Worm (Caenorhabditis elegans) whole organism, young adult: ENCODE data around the gene R02F11.2.

Source experiments
- C06A6.2 ChIP-seq: fragments of 200-800 bp; sonication (Bioruptor generic); conservative IDR thresholded peaks from 2 replicates; pipeline ENCODE4 v1.3.6; 2022; ENCODE audit warnings: missing genetic modification characterization, missing compliant biosample characterization
- F23B12.7 ChIP-seq: sonication (generic microtip); optimal IDR thresholded peaks from 2 replicates; lab custom pipeline; 2017; ENCODE audit warnings: missing genetic modification characterization, mild to moderate bottlenecking, missing compliant biosample characterization, antibody characterized with exemption, moderate library complexity; ENCODE audit not compliant: insufficient read depth
- F37B4.10 ChIP-seq: fragments of 200-800 bp; sonication (Bioruptor generic); IDR thresholded peaks from 2 replicates; pipeline ENCODE4 v1.3.6; 2022; ENCODE audit warnings: missing genetic modification characterization, missing compliant biosample characterization
- F57A8.1 ChIP-seq: fragments of 200-800 bp; sonication (Bioruptor generic); optimal IDR thresholded peaks from 2 replicates; lab custom pipeline; 2018; ENCODE audit warnings: mild to moderate bottlenecking, missing genetic modification characterization, moderate library complexity, missing compliant biosample characterization
- F57C9.4 ChIP-seq: sonication (generic microtip); optimal IDR thresholded peaks from 2 replicates; lab custom pipeline; 2017; ENCODE audit warnings: mild to moderate bottlenecking, missing genetic modification characterization, missing compliant biosample characterization
- K11D2.4 ChIP-seq: fragments of 200-800 bp; sonication (Bioruptor generic); IDR thresholded peaks from 2 replicates; pipeline ENCODE4 v1.3.6; 2022; ENCODE audit warnings: missing genetic modification reagents, missing genetic modification characterization, missing compliant biosample characterization
- Y53G8AR.9 ChIP-seq: fragments of 200-800 bp; sonication (Bioruptor generic); conservative IDR thresholded peaks from 2 replicates; pipeline ENCODE4 v1.3.6; 2022; ENCODE audit warnings: missing genetic modification reagents, missing genetic modification characterization, missing compliant biosample characterization
- Y56A3A.18 ChIP-seq: fragments of 200-800 bp; sonication (Bioruptor generic); IDR thresholded peaks from 2 replicates; pipeline ENCODE4 v1.3.6; 2022; ENCODE audit warnings: missing genetic modification reagents, missing genetic modification characterization, missing compliant biosample characterization
- aptf-2 ChIP-seq: fragments of 200-800 bp; sonication (Bioruptor generic); conservative IDR thresholded peaks from 2 replicates; pipeline ENCODE4 v1.3.6; 2022; ENCODE audit warnings: missing genetic modification reagents, missing genetic modification characterization, missing compliant biosample characterization
- aptf-3 ChIP-seq: fragments of 200-800 bp; sonication (Bioruptor generic); IDR thresholded peaks from 2 replicates; pipeline ENCODE4 v1.3.6; 2022; ENCODE audit warnings: missing genetic modification characterization, missing compliant biosample characterization
- atf-7 ChIP-seq: sonication (generic microtip); optimal IDR thresholded peaks from 2 replicates; lab custom pipeline; 2017; ENCODE audit warnings: mild to moderate bottlenecking, missing genetic modification characterization, missing compliant biosample characterization
- bed-1 ChIP-seq: fragments of 200-800 bp; sonication (Bioruptor generic); IDR thresholded peaks from 2 replicates; pipeline ENCODE4 v1.3.6; 2022; ENCODE audit warnings: missing genetic modification reagents, missing genetic modification characterization, missing compliant biosample characterization
- cebp-1 ChIP-seq, 2 experiments: fragments of 200-800 bp in 1 of 2; sonication (Bioruptor generic) in 1 of 2; sonication (generic microtip) in 1 of 2; IDR thresholded peaks in 1 of 2; optimal IDR thresholded peaks in 1 of 2; 2 replicates each; pipeline versions ENCODE4 v1.3.6 to Lab custom; 2017 to 2022; ENCODE audit warnings: missing compliant biosample characterization in 2 of 2, missing genetic modification characterization in 2 of 2, mild to moderate bottlenecking in 1 of 2, missing genetic modification reagents in 1 of 2, moderate library complexity in 1 of 2
- ceh-58 ChIP-seq: fragments of 200-800 bp; sonication (Bioruptor generic); IDR thresholded peaks from 2 replicates; pipeline ENCODE4 v1.3.6; 2022; ENCODE audit warnings: missing genetic modification characterization, missing compliant biosample characterization
- ceh-91 ChIP-seq: fragments of 200-800 bp; sonication (Bioruptor generic); IDR thresholded peaks from 2 replicates; pipeline ENCODE4 v1.3.6; 2022; ENCODE audit warnings: missing genetic modification reagents, missing genetic modification characterization, missing compliant biosample characterization
- chd-7 ChIP-seq: sonication (generic microtip); optimal IDR thresholded peaks from 2 replicates; lab custom pipeline; 2016; ENCODE audit warnings: mild to moderate bottlenecking, missing genetic modification characterization, moderate library complexity, missing compliant biosample characterization
- die-1 ChIP-seq: sonication (generic microtip); optimal IDR thresholded peaks from 2 replicates; lab custom pipeline; 2016; ENCODE audit warnings: missing genotype, mild to moderate bottlenecking, missing genetic modification characterization, missing compliant biosample characterization
- efl-1 ChIP-seq: fragments of 150-350 bp; optimal IDR thresholded peaks from 2 replicates; lab custom pipeline; 2014; ENCODE audit warnings: missing biosample characterization, missing genetic modification reagents, missing genetic modification characterization
- egrh-3 ChIP-seq: fragments of 200-800 bp; sonication (Bioruptor generic); IDR thresholded peaks from 2 replicates; pipeline ENCODE4 v1.3.6; 2022; ENCODE audit warnings: missing genetic modification reagents, missing genetic modification characterization, missing compliant biosample characterization
- ets-4 ChIP-seq: fragments of 200-800 bp; sonication (Bioruptor generic); optimal IDR thresholded peaks from 2 replicates; lab custom pipeline; 2018; ENCODE audit warnings: mild to moderate bottlenecking, missing genetic modification characterization, missing compliant biosample characterization
- him-1 ChIP-seq: sonication (generic microtip); optimal IDR thresholded peaks from 2 replicates; lab custom pipeline; 2016; ENCODE audit warnings: missing genotype, missing genetic modification reagents, missing genetic modification characterization, missing compliant biosample characterization
- hlh-12 ChIP-seq: sonication (generic microtip); optimal IDR thresholded peaks from 2 replicates; lab custom pipeline; 2016; ENCODE audit warnings: missing genetic modification characterization, missing compliant biosample characterization
- hlh-26 ChIP-seq: fragments of 200-800 bp; sonication (Bioruptor generic); conservative IDR thresholded peaks from 2 replicates; pipeline ENCODE4 v1.3.6; 2022; ENCODE audit warnings: missing genetic modification reagents, missing genetic modification characterization, missing compliant biosample characterization
- hsf-1 ChIP-seq: fragments of 200-800 bp; sonication (Bioruptor generic); IDR thresholded peaks from 2 replicates; pipeline ENCODE4 v1.3.6; 2022; ENCODE audit warnings: missing genetic modification reagents, missing genetic modification characterization, missing compliant biosample characterization
- lag-1 ChIP-seq: fragments of 200-800 bp; sonication (Bioruptor generic); IDR thresholded peaks from 2 replicates; pipeline ENCODE4 v1.3.6; 2022; ENCODE audit warnings: missing genetic modification reagents, missing genetic modification characterization, missing compliant biosample characterization
- let-526 ChIP-seq: fragments of 200-800 bp; sonication (Bioruptor generic); IDR thresholded peaks from 2 replicates; pipeline ENCODE4 v1.3.6; 2022; ENCODE audit warnings: missing genetic modification reagents, missing genetic modification characterization, missing compliant biosample characterization
- let-607 ChIP-seq, 2 experiments: fragments of 200-800 bp in 1 of 2; sonication (Bioruptor generic) in 1 of 2; sonication (generic microtip) in 1 of 2; optimal IDR thresholded peaks; 2 replicates each; lab custom pipeline; 2016 to 2018; ENCODE audit warnings: mild to moderate bottlenecking in 2 of 2, missing compliant biosample characterization in 2 of 2, missing genetic modification characterization in 2 of 2, moderate library complexity in 2 of 2, missing genotype in 1 of 2
- lin-26 ChIP-seq: fragments of 200-800 bp; sonication (Bioruptor generic); IDR thresholded peaks from 2 replicates; pipeline ENCODE4 v1.3.6; 2022; ENCODE audit warnings: missing genetic modification reagents, missing genetic modification characterization, missing compliant biosample characterization
- lin-54 ChIP-seq: fragments of 200-800 bp; sonication (Bioruptor generic); optimal IDR thresholded peaks from 2 replicates; lab custom pipeline; 2018; ENCODE audit warnings: mild to moderate bottlenecking, missing genetic modification characterization, missing compliant biosample characterization
- madf-10 ChIP-seq: sonication (generic microtip); optimal IDR thresholded peaks from 2 replicates; lab custom pipeline; 2016; ENCODE audit warnings: mild to moderate bottlenecking, missing genetic modification characterization, missing compliant biosample characterization
- madf-6 ChIP-seq: fragments of 200-800 bp; sonication (Bioruptor generic); IDR thresholded peaks from 2 replicates; pipeline ENCODE4 v1.3.6; 2022; ENCODE audit warnings: missing genetic modification reagents, missing genetic modification characterization, missing compliant biosample characterization
- madf-8 ChIP-seq: fragments of 200-800 bp; sonication (Bioruptor generic); conservative IDR thresholded peaks from 2 replicates; pipeline ENCODE4 v1.3.6; 2022; ENCODE audit warnings: missing genetic modification reagents, missing genetic modification characterization, missing compliant biosample characterization
- mcd-1 ChIP-seq: fragments of 200-800 bp; sonication (Bioruptor generic); IDR thresholded peaks from 2 replicates; pipeline ENCODE4 v1.3.6; 2022; ENCODE audit warnings: missing genetic modification reagents, missing genetic modification characterization, missing compliant biosample characterization
- nfya-1 ChIP-seq: sonication (generic microtip); optimal IDR thresholded peaks from 2 replicates; lab custom pipeline; 2017; ENCODE audit warnings: antibody characterized with exemption, missing compliant biosample characterization, missing genetic modification characterization, borderline replicate concordance; ENCODE audit not compliant: insufficient read depth
- nfya-2 ChIP-seq: fragments of 200-800 bp; sonication (Bioruptor generic); IDR thresholded peaks from 2 replicates; pipeline ENCODE4 v1.3.6; 2022; ENCODE audit warnings: missing genetic modification reagents, missing genetic modification characterization, missing compliant biosample characterization
- nhr-120 ChIP-seq: fragments of 200-800 bp; sonication (Bioruptor generic); IDR thresholded peaks from 2 replicates; pipeline ENCODE4 v1.3.6; 2022; ENCODE audit warnings: missing genetic modification characterization, missing compliant biosample characterization
- nhr-27 ChIP-seq: fragments of 200-800 bp; sonication (Bioruptor generic); optimal IDR thresholded peaks from 2 replicates; lab custom pipeline; 2018; ENCODE audit warnings: mild to moderate bottlenecking, missing genetic modification characterization, moderate library complexity, missing compliant biosample characterization
- rcor-1 ChIP-seq: fragments of 200-800 bp; sonication (Bioruptor generic); IDR thresholded peaks from 2 replicates; pipeline ENCODE4 v1.3.6; 2022; ENCODE audit warnings: missing genetic modification reagents, missing genetic modification characterization, missing compliant biosample characterization
- sea-2 ChIP-seq: fragments of 200-800 bp; sonication (Bioruptor generic); IDR thresholded peaks from 2 replicates; pipeline ENCODE4 v1.3.6; 2022; ENCODE audit warnings: missing genetic modification characterization, missing compliant biosample characterization
- snpc-1.1 ChIP-seq: sonication (generic microtip); optimal IDR thresholded peaks from 2 replicates; lab custom pipeline; 2017; ENCODE audit warnings: missing genetic modification characterization, mild to moderate bottlenecking, missing compliant biosample characterization, antibody characterized with exemption, moderate library complexity, missing genotype, missing genetic modification reagents; ENCODE audit not compliant: insufficient read depth
- snpc-3.4 ChIP-seq: sonication (generic microtip); optimal IDR thresholded peaks from 2 replicates; lab custom pipeline; 2017; ENCODE audit warnings: missing genetic modification characterization, mild to moderate bottlenecking, missing compliant biosample characterization, antibody characterized with exemption, moderate library complexity, missing genotype, missing genetic modification reagents
- sptf-2 ChIP-seq: fragments of 200-800 bp; sonication (Bioruptor generic); optimal IDR thresholded peaks from 2 replicates; lab custom pipeline; 2018; ENCODE audit warnings: mild to moderate bottlenecking, missing genetic modification characterization, missing compliant biosample characterization
- unc-62 ChIP-seq: fragments of 150-350 bp; optimal IDR thresholded peaks from 2 replicates; lab custom pipeline; 2014; ENCODE audit warnings: missing biosample characterization, missing genetic modification reagents, missing genetic modification characterization
- zfh-2 ChIP-seq: fragments of 200-800 bp; sonication (Bioruptor generic); conservative IDR thresholded peaks from 2 replicates; pipeline ENCODE4 v1.3.6; 2022; ENCODE audit warnings: missing genetic modification reagents, missing genetic modification characterization, missing compliant biosample characterization
- zim-3 ChIP-seq: sonication (generic microtip); optimal IDR thresholded peaks from 2 replicates; lab custom pipeline; 2017; ENCODE audit warnings: mild to moderate bottlenecking, missing genetic modification characterization, moderate library complexity, missing compliant biosample characterization
- ztf-25 ChIP-seq: fragments of 200-800 bp; sonication (Bioruptor generic); IDR thresholded peaks from 2 replicates; pipeline ENCODE4 v1.3.6; 2022; ENCODE audit warnings: missing genetic modification reagents, missing genetic modification characterization, missing compliant biosample characterization
- ztf-3 ChIP-seq: fragments of 200-800 bp; sonication (Bioruptor generic); optimal IDR thresholded peaks from 2 replicates; lab custom pipeline; 2018; ENCODE audit warnings: mild to moderate bottlenecking, missing genetic modification characterization, missing compliant biosample characterization
- ztf-6 ChIP-seq: fragments of 200-800 bp; sonication (Bioruptor generic); IDR thresholded peaks from 2 replicates; pipeline ENCODE4 v1.3.6; 2022; ENCODE audit warnings: missing genetic modification reagents, missing genetic modification characterization, missing compliant biosample characterization

Gene R02F11.2

ce11 chrV:4754123-4754522 is 40.3 kb upstream of the R02F11.2 start, which contains the start of gene hil-4 (continued):
- TF ChIP-seq ztf-6 (GFP tag; lab: Robert Waterston, UW) (0 out of 2 replicates have a peak, but pooled peaks have one; percentile 49), aptf-3 (GFP tag; lab: Robert Waterston, UW) (no peak), hlh-26 (GFP tag; lab: Robert Waterston, UW) (no peak), nhr-27 (tag; lab: Kevin White, UChicago) (no peak), mcd-1 (peak; percentile 42), let-607 (tag; optimal IDR thresholded peaks at IDR 0.05; lab: Kevin White, UChicago) (no peak), zfh-2 (no peak), nfya-1 (no peak), zim-3 (tag; lab: Kevin White, UChicago) (no peak), him-1 (tag; lab: Kevin White, UChicago) (no peak), ceh-91 (GFP tag; lab: Robert Waterston, UW) (peak; percentile 86), chd-7 (tag; lab: Kevin White, UChicago) (no peak), cebp-1 (GFP tag; IDR thresholded peaks at IDR 0.05; lab: Robert Waterston, UW) (no peak), cebp-1 (tag; optimal IDR thresholded peaks at IDR 0.05; lab: Kevin White, UChicago) (no peak), sea-2 (GFP tag; lab: Robert Waterston, UW) (no peak), ets-4 (no peak), efl-1 (GFP tag; lab: Kevin White, UChicago) (peak; percentile 91), madf-8 (GFP tag; lab: Robert Waterston, UW) (peak; percentile 86), bed-1 (no peak), C06A6.2 (no peak), lin-26 (GFP tag; lab: Robert Waterston, UW) (no peak), aptf-2 (GFP tag; lab: Robert Waterston, UW) (0 out of 2 replicates have a peak, but pooled peaks have one; percentile 46), sptf-2 (GFP tag; lab: Kevin White, UChicago) (no peak), rcor-1 (GFP tag; lab: Robert Waterston, UW) (peak; percentile 47), nhr-120 (GFP tag; lab: Robert Waterston, UW) (no peak), lag-1 (GFP tag; lab: Robert Waterston, UW) (no peak), F23B12.7 (tag; lab: Kevin White, UChicago) (no peak), hsf-1 (GFP tag; lab: Robert Waterston, UW) (peak; percentile 78), Y56A3A.18 (GFP tag; lab: Robert Waterston, UW) (no peak), ztf-3 (GFP tag; lab: Kevin White, UChicago) (no peak), Y53G8AR.9 (no peak), atf-7 (no peak), unc-62 (GFP tag; lab: Kevin White, UChicago) (no peak), die-1 (tag; lab: Kevin White, UChicago) (no peak), snpc-3.4 (no peak), madf-6 (GFP tag; lab: Robert Waterston, UW) (peak; percentile 96), let-526 (GFP tag; lab: Robert Waterston, UW) (0 out of 2 replicates have a peak, but pooled peaks have one; percentile 37), lin-54 (GFP tag; lab: Kevin White, UChicago) (peak; percentile 53), nfya-2 (GFP tag; lab: Robert Waterston, UW) (no peak), F57A8.1 (no peak), madf-10 (no peak), ceh-58 (GFP tag; lab: Robert Waterston, UW) (no peak), K11D2.4 (GFP tag; lab: Robert Waterston, UW) (no peak), snpc-1.1 (tag; lab: Kevin White, UChicago) (no peak), F37B4.10 (GFP tag; lab: Robert Waterston, UW) (no peak), egrh-3 (0 out of 2 replicates have a peak, but pooled peaks have one; percentile 17), F57C9.4 (tag; lab: Kevin White, UChicago) (no peak), ztf-25 (GFP tag; lab: Robert Waterston, UW) (no peak), hlh-12 (no peak)
